Fruit fly (Drosophila melanogaster) whole organism, embryonic: ENCODE measurements around the gene CG31178.

Experiments
- CG11560 ChIP-seq: fragments of 200-800 bp; sonication (Bioruptor generic); IDR thresholded peaks from 3 replicates; pipeline ENCODE4 v1.3.6; 2022; ENCODE audit warnings: missing biosample characterization, missing genetic modification characterization
- CG1233 ChIP-seq: fragments of 200-800 bp; sonication (Bioruptor generic); optimal IDR thresholded peaks from 4 replicates; lab custom pipeline; 2018; ENCODE audit warnings: missing biosample characterization, mild to moderate bottlenecking, missing genetic modification characterization
- CG12942 ChIP-seq: fragments of 200-800 bp; sonication (Bioruptor generic); optimal IDR thresholded peaks from 3 replicates; lab custom pipeline; 2016; ENCODE audit warnings: missing biosample characterization, missing genetic modification characterization
- CG14965 ChIP-seq: fragments of 200-800 bp; sonication (Bioruptor generic); optimal IDR thresholded peaks from 2 replicates; lab custom pipeline; 2016; ENCODE audit warnings: missing biosample characterization, missing genetic modification characterization, borderline replicate concordance
- CG1603 ChIP-seq: fragments of 200-800 bp; sonication (Bioruptor generic); optimal IDR thresholded peaks from 2 replicates; lab custom pipeline; 2019; ENCODE audit warnings: missing biosample characterization, mild to moderate bottlenecking, missing genetic modification characterization, moderate library complexity
- CG16779 ChIP-seq: fragments of 200-800 bp; sonication (Bioruptor generic); IDR thresholded peaks from 2 replicates; pipeline ENCODE4 v1.3.6; 2022; ENCODE audit warnings: missing biosample characterization, missing genetic modification characterization
- CG1792 ChIP-seq: fragments of 200-800 bp; sonication (Bioruptor generic); optimal IDR thresholded peaks from 2 replicates; lab custom pipeline; 2016; ENCODE audit warnings: missing biosample characterization, missing genetic modification characterization
- CG2116 ChIP-seq: fragments of 200-800 bp; sonication (Bioruptor generic); optimal IDR thresholded peaks from 3 replicates; lab custom pipeline; 2018; ENCODE audit warnings: missing biosample characterization, mild to moderate bottlenecking, missing genetic modification characterization
- CG2120 ChIP-seq: fragments of 200-800 bp; sonication (Bioruptor generic); optimal IDR thresholded peaks from 3 replicates; lab custom pipeline; 2016; ENCODE audit warnings: missing biosample characterization, missing genetic modification characterization
- CG2199 ChIP-seq: fragments of 200-800 bp; sonication (Bioruptor generic); IDR thresholded peaks from 3 replicates; pipeline ENCODE4 v1.3.6; 2022; ENCODE audit warnings: missing biosample characterization, missing genetic modification characterization
- CG31441 ChIP-seq: fragments of 200-800 bp; sonication (Bioruptor generic); IDR thresholded peaks from 2 replicates; pipeline ENCODE4 v1.3.6; 2022; ENCODE audit warnings: missing biosample characterization, missing genetic modification characterization
- CG32772 ChIP-seq: fragments of 200-800 bp; sonication (Bioruptor generic); IDR thresholded peaks from 2 replicates; pipeline ENCODE4 v1.3.6; 2022; ENCODE audit warnings: missing biosample characterization, missing genetic modification characterization
- CG4404 ChIP-seq: fragments of 200-800 bp; sonication (Bioruptor generic); IDR thresholded peaks from 2 replicates; pipeline ENCODE4 v1.3.6; 2022; ENCODE audit warnings: missing biosample characterization, missing genetic modification characterization
- Dip3 ChIP-seq: fragments of 200-800 bp; sonication (Bioruptor generic); optimal IDR thresholded peaks from 3 replicates; lab custom pipeline; 2016; ENCODE audit warnings: missing biosample characterization, missing genetic modification characterization
- Drgx ChIP-seq: fragments of 200-800 bp; sonication (Bioruptor generic); IDR thresholded peaks from 2 replicates; pipeline ENCODE4 v1.3.6; 2022; ENCODE audit warnings: missing biosample characterization, missing genetic modification characterization
- Fer3 ChIP-seq: fragments of 200-800 bp; sonication (Bioruptor generic); optimal IDR thresholded peaks from 2 replicates; lab custom pipeline; 2018; ENCODE audit warnings: missing biosample characterization, mild to moderate bottlenecking, missing genetic modification characterization, moderate library complexity
- HHEX ChIP-seq: fragments of 200-800 bp; sonication (Bioruptor generic); optimal IDR thresholded peaks from 3 replicates; lab custom pipeline; 2017; ENCODE audit warnings: missing biosample characterization, mild to moderate bottlenecking, missing genetic modification characterization, missing genetic modification reagents
- Mes4 ChIP-seq: fragments of 200-800 bp; sonication (Bioruptor generic); optimal IDR thresholded peaks from 2 replicates; lab custom pipeline; 2016; ENCODE audit warnings: missing biosample characterization, missing genetic modification characterization
- NK7.1 ChIP-seq: fragments of 200-800 bp; sonication (Bioruptor generic); optimal IDR thresholded peaks from 3 replicates; lab custom pipeline; 2016; ENCODE audit warnings: missing biosample characterization, missing genetic modification characterization
- Rfx ChIP-seq: fragments of 200-800 bp; sonication (Bioruptor generic); IDR thresholded peaks from 2 replicates; pipeline ENCODE4 v1.3.6; 2022; ENCODE audit warnings: missing biosample characterization, missing genetic modification characterization
- bcd ChIP-seq: fragments of 200-800 bp; sonication (Bioruptor generic); optimal IDR thresholded peaks from 2 replicates; lab custom pipeline; 2017; ENCODE audit warnings: missing biosample characterization, mild to moderate bottlenecking, missing genetic modification characterization
- crol ChIP-seq: fragments of 200-800 bp; sonication (Bioruptor generic); IDR thresholded peaks from 2 replicates; pipeline ENCODE4 v1.3.6; 2022; ENCODE audit warnings: missing biosample characterization, missing genetic modification characterization
- danr ChIP-seq: fragments of 200-800 bp; sonication (Bioruptor generic); IDR thresholded peaks from 2 replicates; pipeline ENCODE4 v1.3.6; 2022; ENCODE audit warnings: missing biosample characterization, missing genetic modification characterization
- dpn ChIP-seq, 2 experiments: fragments of 200-800 bp; sonication (Bioruptor generic); optimal IDR thresholded peaks; 3 replicates each; lab custom pipeline; 2016; ENCODE audit warnings: missing biosample characterization in 2 of 2, missing genetic modification characterization in 2 of 2
- grn ChIP-seq: fragments of 200-800 bp; sonication (Bioruptor generic); optimal IDR thresholded peaks from 3 replicates; lab custom pipeline; 2017; ENCODE audit warnings: missing biosample characterization, missing genetic modification characterization
- ind ChIP-seq: fragments of 200-800 bp; sonication (Bioruptor generic); optimal IDR thresholded peaks from 3 replicates; lab custom pipeline; 2016; ENCODE audit warnings: missing biosample characterization, missing genetic modification characterization
- nom ChIP-seq: fragments of 200-800 bp; sonication (Bioruptor generic); optimal IDR thresholded peaks from 2 replicates; lab custom pipeline; 2017; ENCODE audit warnings: missing biosample characterization, missing genetic modification characterization, mild to moderate bottlenecking, moderate library complexity, missing genetic modification reagents
- pros ChIP-seq: fragments of 200-800 bp; sonication (Bioruptor generic); optimal IDR thresholded peaks from 3 replicates; lab custom pipeline; 2019; ENCODE audit warnings: missing biosample characterization, mild to moderate bottlenecking, missing genetic modification characterization, moderate library complexity
- sd ChIP-seq: fragments of 200-800 bp; sonication (Bioruptor generic); optimal IDR thresholded peaks from 3 replicates; lab custom pipeline; 2018; ENCODE audit warnings: missing biosample characterization, mild to moderate bottlenecking, missing genetic modification characterization, moderate library complexity
- sens ChIP-seq: fragments of 200-800 bp; sonication (Bioruptor generic); peaks from one replicate; lab custom pipeline; 2016; ENCODE audit warnings: missing biosample characterization, missing genetic modification characterization
- sr ChIP-seq: fragments of 200-800 bp; sonication (Bioruptor generic); IDR thresholded peaks from 3 replicates; pipeline ENCODE4 v1.3.6; 2022; ENCODE audit warnings: missing biosample characterization, missing genetic modification characterization
- tio ChIP-seq: fragments of 200-800 bp; sonication (Bioruptor generic); optimal IDR thresholded peaks from 2 replicates; lab custom pipeline; 2017; ENCODE audit warnings: missing biosample characterization, missing genetic modification characterization, inconsistent platforms
- tx ChIP-seq: fragments of 200-800 bp; sonication (Bioruptor generic); optimal IDR thresholded peaks from 2 replicates; lab custom pipeline; 2016; ENCODE audit warnings: missing biosample characterization, missing genetic modification characterization
- zfh2 ChIP-seq: fragments of 200-800 bp; sonication (Bioruptor generic); optimal IDR thresholded peaks from 2 replicates; lab custom pipeline; 2016; ENCODE audit warnings: missing biosample characterization, missing genetic modification characterization

The CG31178 gene

dm6 chr3R:21843665-21844064 lies 29.9 kb upstream of the CG31178 start, which contains the start of gene Gr93b:
TSS of gene Gr93b (minus strand) at chr3R:21843765.
- no peak for TF ChIP-seq tx (GFP tag; lab: Kevin White, UChicago)
- TF ChIP-seq CG2116, result no peak
- no peak for TF ChIP-seq NK7.1 (GFP tag; lab: Kevin White, UChicago)
- no peak for TF ChIP-seq tio (GFP tag; lab: Kevin White, UChicago)
- no peak for TF ChIP-seq CG1603
- TF ChIP-seq dpn (GFP tag; optimal IDR thresholded peaks at IDR 0.05; lab: Kevin White, UChicago), result no peak

dm6 chr3R:21845165-21845564 lies 28.4 kb upstream of the CG31178 start, which contains the start of gene Gr93c:
TSS of gene Gr93c (minus strand) at chr3R:21845265.
- TF ChIP-seq tio (GFP tag; lab: Kevin White, UChicago) (no peak), danr (GFP tag; lab: Robert Waterston, UW) (no peak), ind (GFP tag; lab: Kevin White, UChicago) (no peak)

DNA sequence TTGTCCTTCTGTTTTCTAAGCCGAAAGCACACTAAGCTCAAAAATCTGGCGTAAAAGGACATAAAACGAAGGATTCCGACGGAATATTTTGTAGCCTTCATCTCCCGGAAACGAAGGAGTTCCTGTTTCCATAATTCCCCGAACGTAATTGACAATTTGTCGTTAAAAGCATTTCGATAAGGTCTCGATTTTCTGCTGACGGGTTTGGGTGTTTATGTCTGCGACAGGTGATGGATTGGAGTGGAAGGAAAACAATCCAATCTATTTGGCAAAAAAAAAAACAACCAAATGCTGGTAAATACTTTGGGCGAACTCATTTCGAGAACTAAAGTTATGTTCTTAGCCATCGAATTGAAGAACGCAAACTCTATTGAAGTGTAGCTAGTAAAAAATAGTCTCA lies 27.0 kb upstream of the CG31178 start, which contains the start of gene Gr93d:
Gene Gr93d, minus strand, starts transcription at position 101 of the 400 bp plus-strand sequence.
- no peak for TF ChIP-seq nom
- TF ChIP-seq ind (GFP tag; lab: Kevin White, UChicago), result no peak
- TF ChIP-seq Dip3 (GFP tag; lab: Kevin White, UChicago), result no peak
- no peak for TF ChIP-seq CG12942 (GFP tag; lab: Kevin White, UChicago)
- no peak for TF ChIP-seq Mes4
- TF ChIP-seq CG31441 (GFP tag; lab: Robert Waterston, UW), result no peak
- no peak for TF ChIP-seq CG4404 (GFP tag; lab: Robert Waterston, UW)
- TF ChIP-seq Fer3 (tag; lab: Kevin White, UChicago), result no peak
- TF ChIP-seq Drgx (GFP tag; lab: Robert Waterston, UW), result no peak
- no peak for TF ChIP-seq CG14965
- TF ChIP-seq CG11560 (tag; lab: Robert Waterston, UW), result no peak
- TF ChIP-seq zfh2, result no peak
- no peak for TF ChIP-seq HHEX (GFP tag; lab: Kevin White, UChicago)
- TF ChIP-seq CG1233, result no peak

dm6 chr3R:21847438-21847837 lies 26.1 kb upstream of the CG31178 start:
- TF ChIP-seq sr (GFP tag; lab: Robert Waterston, UW) (peak; percentile 55; the same call in 2 of the 3 replicates), CG32772 (peak; percentile 48; the same call in 1 of the 2 replicates), sd (tag; lab: Kevin White, UChicago) (peak; percentile 29), CG2199 (GFP tag; lab: Robert Waterston, UW) (0 out of 3 replicates have a peak, but pooled peaks have one; percentile 58), bcd (no peak), Rfx (GFP tag; lab: Robert Waterston, UW) (0 out of 2 replicates have a peak, but pooled peaks have one; percentile 10), CG1792 (GFP tag; lab: Kevin White, UChicago) (no peak), crol (GFP tag; lab: Robert Waterston, UW) (peak; percentile 65; the same call in 1 of the 2 replicates), pros (peak; percentile 4), grn (peak; percentile 36)
- TF ChIP-seq, all 482 proteins: peak for 8

- peak; percentile 50 for TF ChIP-seq sens (GFP tag; lab: Kevin White, UChicago)
- TF ChIP-seq CG16779 (GFP tag; lab: Robert Waterston, UW), result 0 out of 2 replicates have a peak, but pooled peaks have one; percentile 14
- no peak for TF ChIP-seq CG2120 (GFP tag; lab: Kevin White, UChicago)
Observed at dm6 chr3R:21848271-21848670, 25.3 kb upstream of the CG31178 start.
